Worm (Caenorhabditis elegans) whole organism, young adult: ENCODE measurements around the gene D2096.11.

Source experiments
- B0019.2 ChIP-seq: fragments of 200-800 bp; sonication (Bioruptor generic); conservative IDR thresholded peaks from 2 replicates; pipeline ENCODE4 v1.3.6; 2022; ENCODE audit warnings: missing genetic modification reagents, missing genetic modification characterization, missing compliant biosample characterization
- C17E4.6 ChIP-seq: fragments of 200-800 bp; sonication (Bioruptor generic); IDR thresholded peaks from 2 replicates; pipeline ENCODE4 v1.3.6; 2022; ENCODE audit warnings: missing genetic modification reagents, missing genetic modification characterization, missing compliant biosample characterization
- F22D6.2 ChIP-seq: sonication (generic microtip); optimal IDR thresholded peaks from 2 replicates; lab custom pipeline; 2016; ENCODE audit warnings: mild to moderate bottlenecking, missing genetic modification characterization, missing compliant biosample characterization
- F33H1.4 ChIP-seq: fragments of 200-800 bp; sonication (Bioruptor generic); IDR thresholded peaks from 2 replicates; pipeline ENCODE4 v1.3.6; 2022; ENCODE audit warnings: missing genetic modification reagents, missing genetic modification characterization, missing compliant biosample characterization
- F52B5.7 ChIP-seq: sonication (generic microtip); optimal IDR thresholded peaks from 2 replicates; lab custom pipeline; 2016; ENCODE audit warnings: mild to moderate bottlenecking, missing genetic modification characterization, missing compliant biosample characterization
- F55B11.4 ChIP-seq: sonication (generic microtip); optimal IDR thresholded peaks from 2 replicates; lab custom pipeline; 2016; ENCODE audit warnings: missing compliant biosample characterization, missing genetic modification characterization, borderline replicate concordance; ENCODE audit not compliant: insufficient read depth
- T26A5.8 ChIP-seq: sonication (generic microtip); optimal IDR thresholded peaks from 2 replicates; lab custom pipeline; 2016; ENCODE audit warnings: missing genetic modification characterization, missing compliant biosample characterization
- Y53F4B.3 ChIP-seq: fragments of 200-800 bp; sonication (Bioruptor generic); IDR thresholded peaks from 2 replicates; pipeline ENCODE4 v1.3.6; 2022; ENCODE audit warnings: missing genetic modification reagents, missing genetic modification characterization, missing compliant biosample characterization
- Y56A3A.18 ChIP-seq: fragments of 200-800 bp; sonication (Bioruptor generic); IDR thresholded peaks from 2 replicates; pipeline ENCODE4 v1.3.6; 2022; ENCODE audit warnings: missing genetic modification reagents, missing genetic modification characterization, missing compliant biosample characterization
- Y79H2A.3 ChIP-seq: fragments of 200-800 bp; sonication (Bioruptor generic); conservative IDR thresholded peaks from 2 replicates; pipeline ENCODE4 v1.3.6; 2022; ENCODE audit warnings: missing genetic modification reagents, missing genetic modification characterization, missing compliant biosample characterization
- Y95B8A.8 ChIP-seq: fragments of 200-800 bp; sonication (Bioruptor generic); IDR thresholded peaks from 2 replicates; pipeline ENCODE4 v1.3.6; 2022; ENCODE audit warnings: missing genetic modification reagents, missing genetic modification characterization, missing compliant biosample characterization
- aptf-2 ChIP-seq: fragments of 200-800 bp; sonication (Bioruptor generic); conservative IDR thresholded peaks from 2 replicates; pipeline ENCODE4 v1.3.6; 2022; ENCODE audit warnings: missing genetic modification reagents, missing genetic modification characterization, missing compliant biosample characterization
- athp-1 ChIP-seq: sonication (generic microtip); optimal IDR thresholded peaks from 2 replicates; lab custom pipeline; 2017; ENCODE audit warnings: mild to moderate bottlenecking, missing genetic modification characterization, missing compliant biosample characterization
- attf-5 ChIP-seq: fragments of 200-800 bp; sonication (Bioruptor generic); optimal IDR thresholded peaks from 2 replicates; lab custom pipeline; 2018; ENCODE audit warnings: mild to moderate bottlenecking, missing genetic modification characterization, missing compliant biosample characterization
- bed-1 ChIP-seq: fragments of 200-800 bp; sonication (Bioruptor generic); IDR thresholded peaks from 2 replicates; pipeline ENCODE4 v1.3.6; 2022; ENCODE audit warnings: missing genetic modification reagents, missing genetic modification characterization, missing compliant biosample characterization
- ccch-3 ChIP-seq: fragments of 200-800 bp; sonication (Bioruptor generic); optimal IDR thresholded peaks from 2 replicates; lab custom pipeline; 2018; ENCODE audit warnings: mild to moderate bottlenecking, missing genetic modification characterization, missing compliant biosample characterization
- cebp-1 ChIP-seq, 2 experiments: fragments of 200-800 bp in 1 of 2; sonication (Bioruptor generic) in 1 of 2; sonication (generic microtip) in 1 of 2; IDR thresholded peaks in 1 of 2; optimal IDR thresholded peaks in 1 of 2; 2 replicates each; pipeline versions ENCODE4 v1.3.6 to Lab custom; 2017 to 2022; ENCODE audit warnings: missing compliant biosample characterization in 2 of 2, missing genetic modification characterization in 2 of 2, mild to moderate bottlenecking in 1 of 2, missing genetic modification reagents in 1 of 2, moderate library complexity in 1 of 2
- cebp-2 ChIP-seq: fragments of 200-800 bp; sonication (Bioruptor generic); IDR thresholded peaks from 2 replicates; pipeline ENCODE4 v1.3.6; 2022; ENCODE audit warnings: missing genetic modification characterization, missing compliant biosample characterization
- ceh-79 ChIP-seq: sonication (generic microtip); optimal IDR thresholded peaks from 2 replicates; lab custom pipeline; 2017; ENCODE audit warnings: mild to moderate bottlenecking, missing genetic modification characterization, missing compliant biosample characterization
- ceh-91 ChIP-seq: fragments of 200-800 bp; sonication (Bioruptor generic); IDR thresholded peaks from 2 replicates; pipeline ENCODE4 v1.3.6; 2022; ENCODE audit warnings: missing genetic modification reagents, missing genetic modification characterization, missing compliant biosample characterization
- die-1 ChIP-seq: sonication (generic microtip); optimal IDR thresholded peaks from 2 replicates; lab custom pipeline; 2016; ENCODE audit warnings: missing genotype, mild to moderate bottlenecking, missing genetic modification characterization, missing compliant biosample characterization
- dox-1 ChIP-seq: fragments of 200-800 bp; sonication (Bioruptor generic); IDR thresholded peaks from 2 replicates; pipeline ENCODE4 v1.3.6; 2022; ENCODE audit warnings: missing genetic modification reagents, missing genetic modification characterization, missing compliant biosample characterization
- ets-4 ChIP-seq: fragments of 200-800 bp; sonication (Bioruptor generic); optimal IDR thresholded peaks from 2 replicates; lab custom pipeline; 2018; ENCODE audit warnings: mild to moderate bottlenecking, missing genetic modification characterization, missing compliant biosample characterization
- him-1 ChIP-seq: sonication (generic microtip); optimal IDR thresholded peaks from 2 replicates; lab custom pipeline; 2016; ENCODE audit warnings: missing genotype, missing genetic modification reagents, missing genetic modification characterization, missing compliant biosample characterization
- hlh-12 ChIP-seq: sonication (generic microtip); optimal IDR thresholded peaks from 2 replicates; lab custom pipeline; 2016; ENCODE audit warnings: missing genetic modification characterization, missing compliant biosample characterization
- hrde-1 ChIP-seq: sonication (generic microtip); optimal IDR thresholded peaks from 2 replicates; lab custom pipeline; 2016; ENCODE audit warnings: missing genetic modification characterization, mild to moderate bottlenecking, missing compliant biosample characterization, moderate library complexity, missing genotype, missing genetic modification reagents, borderline replicate concordance
- let-526 ChIP-seq: fragments of 200-800 bp; sonication (Bioruptor generic); IDR thresholded peaks from 2 replicates; pipeline ENCODE4 v1.3.6; 2022; ENCODE audit warnings: missing genetic modification reagents, missing genetic modification characterization, missing compliant biosample characterization
- lir-1 ChIP-seq: fragments of 200-800 bp; sonication (Bioruptor generic); conservative IDR thresholded peaks from 2 replicates; pipeline ENCODE4 v1.3.6; 2022; ENCODE audit warnings: missing genetic modification reagents, missing genetic modification characterization, missing compliant biosample characterization
- madf-10 ChIP-seq: sonication (generic microtip); optimal IDR thresholded peaks from 2 replicates; lab custom pipeline; 2016; ENCODE audit warnings: mild to moderate bottlenecking, missing genetic modification characterization, missing compliant biosample characterization
- mel-28 ChIP-seq: sonication (generic microtip); optimal IDR thresholded peaks from 2 replicates; lab custom pipeline; 2016; ENCODE audit warnings: borderline replicate concordance, mild to moderate bottlenecking, missing genetic modification characterization, missing compliant biosample characterization
- mes-4 ChIP-seq: sonication (generic microtip); optimal IDR thresholded peaks from 2 replicates; lab custom pipeline; 2016; ENCODE audit warnings: missing genotype, missing genetic modification characterization, missing compliant biosample characterization
- nfya-1 ChIP-seq: sonication (generic microtip); optimal IDR thresholded peaks from 2 replicates; lab custom pipeline; 2017; ENCODE audit warnings: antibody characterized with exemption, missing compliant biosample characterization, missing genetic modification characterization, borderline replicate concordance; ENCODE audit not compliant: insufficient read depth
- nhr-179 ChIP-seq: sonication (generic microtip); optimal IDR thresholded peaks from 2 replicates; lab custom pipeline; 2016; ENCODE audit warnings: mild to moderate bottlenecking, missing genetic modification characterization, missing compliant biosample characterization
- nhr-27 ChIP-seq: fragments of 200-800 bp; sonication (Bioruptor generic); optimal IDR thresholded peaks from 2 replicates; lab custom pipeline; 2018; ENCODE audit warnings: mild to moderate bottlenecking, missing genetic modification characterization, moderate library complexity, missing compliant biosample characterization
- nhr-90 ChIP-seq: sonication (generic microtip); optimal IDR thresholded peaks from 2 replicates; lab custom pipeline; 2016; ENCODE audit warnings: missing genotype, mild to moderate bottlenecking, missing genetic modification characterization, missing compliant biosample characterization
- repo-1 ChIP-seq: sonication (generic microtip); optimal IDR thresholded peaks from 2 replicates; lab custom pipeline; 2017; ENCODE audit warnings: mild to moderate bottlenecking, missing genetic modification characterization, missing compliant biosample characterization
- sea-2 ChIP-seq: fragments of 200-800 bp; sonication (Bioruptor generic); IDR thresholded peaks from 2 replicates; pipeline ENCODE4 v1.3.6; 2022; ENCODE audit warnings: missing genetic modification characterization, missing compliant biosample characterization
- tbp1 ChIP-seq: fragments of 200-800 bp; sonication (Bioruptor generic); optimal IDR thresholded peaks from 2 replicates; lab custom pipeline; 2018; ENCODE audit warnings: mild to moderate bottlenecking, missing genetic modification characterization, missing compliant biosample characterization
- tbx-9 ChIP-seq: sonication (generic microtip); optimal IDR thresholded peaks from 2 replicates; lab custom pipeline; 2016; ENCODE audit warnings: borderline replicate concordance, missing genetic modification characterization, inconsistent platforms, missing compliant biosample characterization
- tlf-1 ChIP-seq: fragments of 200-800 bp; sonication (Bioruptor generic); optimal IDR thresholded peaks from 2 replicates; lab custom pipeline; 2018; ENCODE audit warnings: mild to moderate bottlenecking, missing genetic modification characterization, missing compliant biosample characterization
- unc-130 ChIP-seq: sonication (generic microtip); optimal IDR thresholded peaks from 2 replicates; lab custom pipeline; 2016; ENCODE audit warnings: missing genetic modification reagents, missing genetic modification characterization, missing compliant biosample characterization
- unc-62 ChIP-seq: fragments of 150-350 bp; optimal IDR thresholded peaks from 2 replicates; lab custom pipeline; 2014; ENCODE audit warnings: missing biosample characterization, missing genetic modification reagents, missing genetic modification characterization
- zfh-2 ChIP-seq: fragments of 200-800 bp; sonication (Bioruptor generic); conservative IDR thresholded peaks from 2 replicates; pipeline ENCODE4 v1.3.6; 2022; ENCODE audit warnings: missing genetic modification reagents, missing genetic modification characterization, missing compliant biosample characterization
- ztf-22 ChIP-seq: fragments of 200-800 bp; sonication (Bioruptor generic); optimal IDR thresholded peaks from 2 replicates; lab custom pipeline; 2018; ENCODE audit warnings: mild to moderate bottlenecking, missing genetic modification characterization, moderate library complexity, missing compliant biosample characterization
- ztf-25 ChIP-seq: fragments of 200-800 bp; sonication (Bioruptor generic); IDR thresholded peaks from 2 replicates; pipeline ENCODE4 v1.3.6; 2022; ENCODE audit warnings: missing genetic modification reagents, missing genetic modification characterization, missing compliant biosample characterization
- ztf-3 ChIP-seq: fragments of 200-800 bp; sonication (Bioruptor generic); optimal IDR thresholded peaks from 2 replicates; lab custom pipeline; 2018; ENCODE audit warnings: mild to moderate bottlenecking, missing genetic modification characterization, missing compliant biosample characterization

D2096.11 gene

ce11 chrIV:8431567-8432458 lies 37.8 kb upstream of the D2096.11 start (continued):
- peak; percentile 79 for TF ChIP-seq cebp-1 (GFP tag; IDR thresholded peaks at IDR 0.05; lab: Robert Waterston, UW)
- peak; percentile 91 for TF ChIP-seq cebp-1 (tag; optimal IDR thresholded peaks at IDR 0.05; lab: Kevin White, UChicago)
- TF ChIP-seq ceh-79 (tag; lab: Kevin White, UChicago) = no peak
- TF ChIP-seq him-1 = no peak
- no peak for TF ChIP-seq nfya-1 (tag; lab: Kevin White, UChicago)
- TF ChIP-seq madf-10 = peak; percentile 8
- TF ChIP-seq ztf-22 = peak; percentile 0
- TF ChIP-seq sea-2 (GFP tag; lab: Robert Waterston, UW) = no peak
- no peak for TF ChIP-seq ceh-91 (GFP tag; lab: Robert Waterston, UW)
- TF ChIP-seq cebp-2 = peak; percentile 69; the same call in 1 of the 2 replicates
- no peak for TF ChIP-seq tbx-9
- TF ChIP-seq mel-28 (tag; lab: Kevin White, UChicago) = no peak
- TF ChIP-seq lir-1 (GFP tag; lab: Robert Waterston, UW) = peak; percentile 57
- TF ChIP-seq F22D6.2 (tag; lab: Kevin White, UChicago) = peak; percentile 12
- no peak for TF ChIP-seq ccch-3 (GFP tag; lab: Kevin White, UChicago)
- peak; percentile 55 for TF ChIP-seq athp-1
- no peak for TF ChIP-seq zfh-2 (GFP tag; lab: Robert Waterston, UW)
- TF ChIP-seq T26A5.8 (tag; lab: Kevin White, UChicago) = no peak
- peak; percentile 58 for TF ChIP-seq Y95B8A.8 (GFP tag; lab: Robert Waterston, UW)
- no peak for TF ChIP-seq nhr-179 (tag; lab: Kevin White, UChicago)
- no peak for TF ChIP-seq B0019.2 (GFP tag; lab: Robert Waterston, UW)
- TF ChIP-seq tbp1 (GFP tag; lab: Kevin White, UChicago) = peak; percentile 54
- TF ChIP-seq, all 124 proteins: peak for 63

- peak; percentile 85 for TF ChIP-seq Y56A3A.18
- no peak for TF ChIP-seq bed-1 (GFP tag; lab: Robert Waterston, UW)
- peak; percentile 56 for TF ChIP-seq die-1 (tag; lab: Kevin White, UChicago)
- no peak for TF ChIP-seq let-526 (GFP tag; lab: Robert Waterston, UW)
- TF ChIP-seq repo-1 (tag; lab: Kevin White, UChicago) = peak; percentile 90
- peak; percentile 74 for TF ChIP-seq ets-4 (GFP tag; lab: Kevin White, UChicago)
- peak; percentile 70 for TF ChIP-seq F52B5.7 (tag; lab: Kevin White, UChicago)
- TF ChIP-seq F33H1.4 = peak; percentile 81
- TF ChIP-seq F55B11.4 = no peak
- peak; percentile 56 for TF ChIP-seq hrde-1
- no peak for TF ChIP-seq unc-62 (GFP tag; lab: Kevin White, UChicago)
- no peak for TF ChIP-seq aptf-2
- TF ChIP-seq nhr-90 = peak; percentile 25
- TF ChIP-seq hlh-12 (tag; lab: Kevin White, UChicago) = no peak
- TF ChIP-seq dox-1 (GFP tag; lab: Robert Waterston, UW) = peak; percentile 98; the same call in 1 of the 2 replicates
- no peak for TF ChIP-seq nhr-179 (tag; lab: Kevin White, UChicago)
- peak; percentile 51; the same call in 1 of the 2 replicates for TF ChIP-seq Y53F4B.3 (GFP tag; lab: Robert Waterston, UW)
- TF ChIP-seq sea-2 (GFP tag; lab: Robert Waterston, UW) = no peak
- TF ChIP-seq tlf-1 (GFP tag; lab: Kevin White, UChicago) = peak; percentile 84
- TF ChIP-seq unc-130 (GFP tag; lab: Kevin White, UChicago) = peak; percentile 74
- peak; percentile 38 for TF ChIP-seq ztf-3 (GFP tag; lab: Kevin White, UChicago)
- TF ChIP-seq ztf-25 = peak; percentile 60; the same call in 1 of the 2 replicates
- TF ChIP-seq ceh-79 (tag; lab: Kevin White, UChicago) = no peak
- peak; percentile 95 for TF ChIP-seq C17E4.6
- TF ChIP-seq mes-4 (tag; lab: Kevin White, UChicago) = peak; percentile 83
- TF ChIP-seq attf-5 = peak; percentile 57
- 0 out of 2 replicates have a peak, but pooled peaks have one; percentile 16 for TF ChIP-seq Y79H2A.3 (GFP tag; lab: Robert Waterston, UW)
- TF ChIP-seq nhr-27 = no peak
These were observed 34.5 kb upstream of the D2096.11 start for ce11 chrIV:8428492-8428891.
